Worm (Caenorhabditis elegans) whole organism, L1 larva: Measurements from ENCODE around the gene srlf-36.

Experiments
- C04F5.9 ChIP-seq: sonication (generic microtip); optimal IDR thresholded peaks from 2 replicates; lab custom pipeline; 2016; ENCODE audit warnings: missing genetic modification characterization, missing compliant biosample characterization
- C16A3.4 ChIP-seq: fragments of 150-350 bp; optimal IDR thresholded peaks from 2 replicates; lab custom pipeline; 2014; ENCODE audit warnings: missing biosample characterization, missing genetic modification characterization
- aha-1 ChIP-seq: fragments of 150-350 bp; optimal IDR thresholded peaks from 2 replicates; lab custom pipeline; 2014; ENCODE audit warnings: missing biosample characterization, missing genetic modification characterization
- blmp-1 ChIP-seq: fragments of 150-350 bp; optimal IDR thresholded peaks from 2 replicates; lab custom pipeline; 2014; ENCODE audit warnings: missing biosample characterization, missing genetic modification characterization
- ceh-88 ChIP-seq: fragments of 200-800 bp; sonication (Bioruptor generic); IDR thresholded peaks from 2 replicates; pipeline ENCODE4 v1.3.6; 2022; ENCODE audit warnings: missing genetic modification characterization, missing compliant biosample characterization
- ceh-90 ChIP-seq: sonication (generic microtip); optimal IDR thresholded peaks from 2 replicates; lab custom pipeline; 2016; ENCODE audit warnings: missing genetic modification characterization, missing compliant biosample characterization
- ces-1 ChIP-seq: fragments of 150-350 bp; optimal IDR thresholded peaks from 2 replicates; lab custom pipeline; 2014; ENCODE audit warnings: missing biosample characterization, missing genetic modification reagents, missing genetic modification characterization
- efl-1 ChIP-seq, 4 experiments: fragments of 150-350 bp; optimal IDR thresholded peaks in 3 of 4; peaks in 1 of 4; 1 replicate in 1 of 4; 2 replicates in 3 of 4; lab custom pipeline; 2014; ENCODE audit warnings: missing biosample characterization in 2 of 4, missing genetic modification characterization in 2 of 4, missing genetic modification reagents in 2 of 4
- efl-3 ChIP-seq: fragments of 200-800 bp; sonication (Bioruptor generic); optimal IDR thresholded peaks from 2 replicates; lab custom pipeline; 2018; ENCODE audit warnings: mild to moderate bottlenecking, missing genetic modification characterization, missing compliant biosample characterization
- egl-13 ChIP-seq: sonication (generic microtip); optimal IDR thresholded peaks from 2 replicates; lab custom pipeline; 2016; ENCODE audit warnings: missing genotype, missing genetic modification reagents, missing genetic modification characterization, missing compliant biosample characterization
- elt-3 ChIP-seq, 6 experiments: fragments of 150-350 bp in 1 of 6; sonication (generic microtip); optimal IDR thresholded peaks; 2 replicates each; lab custom pipeline; 2017 to 2018; ENCODE audit warnings: missing biosample characterization in 6 of 6, missing genetic modification characterization in 6 of 6, inconsistent platforms in 1 of 6
- ets-5 ChIP-seq: fragments of 200-800 bp; sonication (Bioruptor generic); IDR thresholded peaks from 2 replicates; pipeline ENCODE4 v1.3.6; 2022; ENCODE audit warnings: missing genetic modification characterization, missing compliant biosample characterization
- fos-1 ChIP-seq: fragments of 150-350 bp; optimal IDR thresholded peaks from 2 replicates; lab custom pipeline; 2014; ENCODE audit warnings: missing biosample characterization, missing genetic modification characterization
- grh-1 ChIP-seq: fragments of 200-800 bp; sonication (Bioruptor generic); IDR thresholded peaks from 2 replicates; pipeline ENCODE4 v1.3.6; 2022; ENCODE audit warnings: missing genetic modification reagents, missing genetic modification characterization, missing compliant biosample characterization
- irx-1 ChIP-seq: sonication (generic microtip); optimal IDR thresholded peaks from 2 replicates; lab custom pipeline; 2016; ENCODE audit warnings: missing genetic modification characterization, missing compliant biosample characterization
- lin-15B ChIP-seq: fragments of 150-350 bp; sonication (generic microtip); optimal IDR thresholded peaks from 3 replicates; lab custom pipeline; 2014; ENCODE audit warnings: missing biosample characterization, missing genetic modification characterization
- lin-35 ChIP-seq, 2 experiments: fragments of 150-350 bp; optimal IDR thresholded peaks; 2 replicates each; lab custom pipeline; 2014; ENCODE audit warnings: missing biosample characterization in 2 of 2, missing genetic modification characterization in 2 of 2, missing genetic modification reagents in 2 of 2
- lir-3 ChIP-seq: sonication (generic microtip); optimal IDR thresholded peaks from 2 replicates; lab custom pipeline; 2016; ENCODE audit warnings: mild to moderate bottlenecking, missing genetic modification characterization, moderate library complexity, missing compliant biosample characterization; ENCODE audit not compliant: poor library complexity
- lsy-2 ChIP-seq, 2 experiments: fragments of 150-350 bp; optimal IDR thresholded peaks; 2 replicates each; lab custom pipeline; 2014; ENCODE audit warnings: missing biosample characterization in 2 of 2, missing genetic modification characterization in 2 of 2
- mep-1 ChIP-seq: fragments of 150-350 bp; optimal IDR thresholded peaks from 2 replicates; lab custom pipeline; 2014; ENCODE audit warnings: missing biosample characterization, missing genetic modification characterization
- nhr-11 ChIP-seq: fragments of 150-350 bp; optimal IDR thresholded peaks from 2 replicates; lab custom pipeline; 2014; ENCODE audit warnings: missing biosample characterization, missing genetic modification characterization
- nhr-19 ChIP-seq: fragments of 200-800 bp; sonication (Bioruptor generic); conservative IDR thresholded peaks from 2 replicates; pipeline ENCODE4 v1.3.6; 2022; ENCODE audit warnings: missing genetic modification characterization, missing compliant biosample characterization
- nhr-237 ChIP-seq: fragments of 150-350 bp; optimal IDR thresholded peaks from 2 replicates; lab custom pipeline; 2014; ENCODE audit warnings: missing biosample characterization, missing genetic modification characterization
- nhr-47 ChIP-seq: sonication (generic microtip); optimal IDR thresholded peaks from 2 replicates; lab custom pipeline; 2016; ENCODE audit warnings: mild to moderate bottlenecking, missing genetic modification characterization, moderate library complexity, missing compliant biosample characterization
- nhr-71 ChIP-seq: sonication (generic microtip); optimal IDR thresholded peaks from 2 replicates; lab custom pipeline; 2016; ENCODE audit warnings: mild to moderate bottlenecking, missing genetic modification characterization, moderate library complexity, missing compliant biosample characterization
- nhr-76 ChIP-seq: sonication (generic microtip); optimal IDR thresholded peaks from 2 replicates; lab custom pipeline; 2017; ENCODE audit warnings: missing biosample characterization, missing genetic modification characterization
- nhr-77 ChIP-seq: fragments of 150-350 bp; optimal IDR thresholded peaks from 2 replicates; lab custom pipeline; 2014; ENCODE audit warnings: missing biosample characterization, missing genetic modification characterization
- nhr-90 ChIP-seq: sonication (generic microtip); optimal IDR thresholded peaks from 2 replicates; lab custom pipeline; 2016; ENCODE audit warnings: mild to moderate bottlenecking, missing genetic modification characterization, missing compliant biosample characterization; ENCODE audit not compliant: poor library complexity
- pax-3 ChIP-seq: fragments of 200-800 bp; sonication (Bioruptor generic); optimal IDR thresholded peaks from 2 replicates; lab custom pipeline; 2018; ENCODE audit warnings: mild to moderate bottlenecking, missing genetic modification characterization, moderate library complexity, missing compliant biosample characterization
- unc-130 ChIP-seq: fragments of 150-350 bp; optimal IDR thresholded peaks from 2 replicates; lab custom pipeline; 2017; ENCODE audit warnings: missing biosample characterization, missing genetic modification characterization, inconsistent platforms
- unc-30 ChIP-seq: sonication (generic microtip); optimal IDR thresholded peaks from 2 replicates; lab custom pipeline; 2017; ENCODE audit warnings: missing biosample characterization, missing genetic modification characterization
- unc-62 ChIP-seq: fragments of 150-350 bp; optimal IDR thresholded peaks from 2 replicates; lab custom pipeline; 2014; ENCODE audit warnings: missing biosample characterization, missing genetic modification reagents, missing genetic modification characterization
- vab-15 ChIP-seq: sonication (generic microtip); optimal IDR thresholded peaks from 2 replicates; lab custom pipeline; 2017; ENCODE audit warnings: missing genotype, mild to moderate bottlenecking, missing genetic modification characterization, missing compliant biosample characterization
- xbp-1 ChIP-seq: sonication (generic microtip); optimal IDR thresholded peaks from 2 replicates; lab custom pipeline; 2016; ENCODE audit warnings: missing genetic modification characterization, missing compliant biosample characterization
- zag-1 ChIP-seq: fragments of 150-350 bp; optimal IDR thresholded peaks from 2 replicates; lab custom pipeline; 2014; ENCODE audit warnings: missing biosample characterization, missing genetic modification characterization
- ztf-11 ChIP-seq, 2 experiments: sonication (generic microtip); optimal IDR thresholded peaks; 2 replicates each; lab custom pipeline; 2016 to 2017; ENCODE audit warnings: missing genetic modification characterization in 2 of 2, missing biosample characterization in 1 of 2, missing compliant biosample characterization in 1 of 2

The srlf-36 gene

ce11 chrV:576070-576469 lies 33.5 kb downstream of the srlf-36 start, which contains the start of gene K06H6.5:
Gene K06H6.5, plus strand, starts transcription at chrV:576370.
- TF ChIP-seq xbp-1 (tag; lab: Kevin White, UChicago) (no peak), ceh-88 (no peak), nhr-11 (tag; lab: Kevin White, UChicago) (no peak), ets-5 (GFP tag; lab: Robert Waterston, UW) (no peak), egl-13 (no peak), efl-1 (optimal IDR thresholded peaks at IDR 0.05; lab: Kevin White, UChicago) (no peak), efl-1 (GFP tag; optimal IDR thresholded peaks at IDR 0.05 in 1 of 2; lab: Kevin White, UChicago) (no peak)

DNA sequence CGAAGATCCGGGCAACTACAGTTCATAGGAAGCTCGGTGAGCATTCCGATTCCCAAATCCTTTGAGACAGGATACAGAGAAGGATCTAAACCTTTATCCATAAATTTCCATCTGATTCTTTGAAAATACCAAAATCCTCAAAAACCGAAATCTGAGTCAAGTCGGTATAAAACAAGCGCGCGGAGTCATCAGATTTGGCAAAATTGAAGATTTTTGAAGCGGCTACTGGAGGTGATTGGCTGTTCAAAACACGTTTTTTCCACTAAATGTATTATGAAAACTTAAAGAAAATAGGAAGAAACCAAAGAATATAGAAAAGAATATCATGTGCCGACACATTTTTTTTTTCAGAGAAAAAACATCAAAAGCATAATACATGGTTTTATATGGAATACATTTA lies 34.9 kb downstream of the srlf-36 start, which contains the start of gene C14C6.13:
Gene C14C6.13 (minus strand): TSS at position 101 of the 400 bp plus-strand sequence.
- TF ChIP-seq irx-1 (no peak), nhr-77 (tag; lab: Kevin White, UChicago) (no peak), lin-35 (GFP tag; optimal IDR thresholded peaks at IDR 0.05; lab: Kevin White, UChicago) (no peak), nhr-71 (tag; lab: Kevin White, UChicago) (no peak), ces-1 (GFP tag; lab: Kevin White, UChicago) (no peak), nhr-47 (tag; lab: Kevin White, UChicago) (no peak), fos-1 (tag; lab: Kevin White, UChicago) (no peak), efl-1 (optimal IDR thresholded peaks at IDR 0.05; lab: Kevin White, UChicago) (no peak), efl-1 (GFP tag; optimal IDR thresholded peaks at IDR 0.05 in 1 of 2; lab: Kevin White, UChicago) (no peak), nhr-90 (tag; lab: Kevin White, UChicago) (no peak), ztf-11 (tag; optimal IDR thresholded peaks at IDR 0.05; lab: Kevin White, UChicago) (no peak)

DNA sequence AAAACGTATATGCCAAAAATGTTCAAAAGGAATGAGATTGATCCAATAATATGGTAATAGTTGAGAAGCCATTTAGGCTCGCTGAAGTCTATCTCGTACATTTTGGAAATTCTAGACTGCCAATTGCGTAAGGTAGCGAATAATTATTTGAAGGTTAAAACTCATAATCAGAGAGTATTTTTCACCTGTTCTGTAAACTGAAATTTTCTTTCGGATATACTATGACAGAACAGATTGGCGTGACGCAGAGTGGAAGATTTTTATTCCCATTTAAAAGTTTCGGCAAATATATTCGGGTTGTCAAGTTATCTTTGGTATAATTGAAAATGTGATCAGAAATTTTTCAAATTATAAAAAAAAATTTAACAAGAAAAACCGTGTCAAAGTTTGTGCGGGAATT lies 41.5 kb downstream of the srlf-36 start, which contains the start of gene sri-72:
Gene sri-72 (minus strand): TSS at position 101 of the 400 bp plus-strand sequence.
- TF ChIP-seq efl-1 (optimal IDR thresholded peaks at IDR 0.05; lab: Kevin White, UChicago) (no peak), efl-1 (GFP tag; optimal IDR thresholded peaks at IDR 0.05 in 1 of 2; lab: Kevin White, UChicago) (no peak), ets-5 (GFP tag; lab: Robert Waterston, UW) (no peak), C16A3.4 (tag; lab: Kevin White, UChicago) (no peak), nhr-11 (tag; lab: Kevin White, UChicago) (no peak), ces-1 (GFP tag; lab: Kevin White, UChicago) (no peak), ceh-90 (tag; lab: Kevin White, UChicago) (no peak), egl-13 (no peak), blmp-1 (tag; lab: Kevin White, UChicago) (no peak), pax-3 (no peak), xbp-1 (tag; lab: Kevin White, UChicago) (no peak), zag-1 (tag; lab: Kevin White, UChicago) (no peak), grh-1 (GFP tag; lab: Robert Waterston, UW) (no peak), ceh-88 (no peak), lin-15B (tag; lab: Kevin White, UChicago) (no peak), lsy-2 (tag; optimal IDR thresholded peaks at IDR 0.05; lab: Kevin White, UChicago) (no peak), unc-30 (tag; lab: Kevin White, UChicago) (no peak), nhr-19 (GFP tag; lab: Robert Waterston, UW) (no peak)

- no peak for TF ChIP-seq nhr-76 (tag; lab: Kevin White, UChicago)
- no peak for TF ChIP-seq lir-3
- TF ChIP-seq nhr-11 (tag; lab: Kevin White, UChicago), result no peak
- TF ChIP-seq C04F5.9 (tag; lab: Kevin White, UChicago), result no peak
- TF ChIP-seq vab-15 (tag; lab: Kevin White, UChicago), result no peak
- no peak for TF ChIP-seq xbp-1 (tag; lab: Kevin White, UChicago)
- no peak for TF ChIP-seq mep-1 (tag; lab: Kevin White, UChicago)
- no peak for TF ChIP-seq unc-62 (GFP tag; lab: Kevin White, UChicago)
- no peak for TF ChIP-seq grh-1 (GFP tag; lab: Robert Waterston, UW)
- no peak for TF ChIP-seq nhr-237 (tag; lab: Kevin White, UChicago)
- TF ChIP-seq ces-1 (GFP tag; lab: Kevin White, UChicago), result no peak
- no peak for TF ChIP-seq aha-1 (tag; lab: Kevin White, UChicago)
- no peak for TF ChIP-seq elt-3 (tag; optimal IDR thresholded peaks at IDR 0.05; lab: Kevin White, UChicago)
- no peak for TF ChIP-seq efl-3 (GFP tag; lab: Kevin White, UChicago)
- no peak for TF ChIP-seq unc-130 (tag; lab: Kevin White, UChicago)
Measured at ce11 chrV:565984-566383, 43.6 kb downstream of the srlf-36 start, which contains the start of gene sri-73. Gene sri-73, minus strand, starts transcription at chrV:566084.
